Worm (Caenorhabditis elegans) whole organism, young adult: Measurements from ENCODE around the gene C09F12.3.

ENCODE experiments used
- B0035.1 ChIP-seq: sonication (generic microtip); optimal IDR thresholded peaks from 2 replicates; lab custom pipeline; 2016; ENCODE audit warnings: missing genetic modification characterization, mild to moderate bottlenecking, missing compliant biosample characterization, missing genotype, missing genetic modification reagents
- C17E4.6 ChIP-seq: fragments of 200-800 bp; sonication (Bioruptor generic); IDR thresholded peaks from 2 replicates; pipeline ENCODE4 v1.3.6; 2022; ENCODE audit warnings: missing genetic modification reagents, missing genetic modification characterization, missing compliant biosample characterization
- F22D6.2 ChIP-seq: sonication (generic microtip); optimal IDR thresholded peaks from 2 replicates; lab custom pipeline; 2016; ENCODE audit warnings: mild to moderate bottlenecking, missing genetic modification characterization, missing compliant biosample characterization
- F33H1.4 ChIP-seq: fragments of 200-800 bp; sonication (Bioruptor generic); IDR thresholded peaks from 2 replicates; pipeline ENCODE4 v1.3.6; 2022; ENCODE audit warnings: missing genetic modification reagents, missing genetic modification characterization, missing compliant biosample characterization
- F37B4.10 ChIP-seq: fragments of 200-800 bp; sonication (Bioruptor generic); IDR thresholded peaks from 2 replicates; pipeline ENCODE4 v1.3.6; 2022; ENCODE audit warnings: missing genetic modification characterization, missing compliant biosample characterization
- F52B5.7 ChIP-seq: sonication (generic microtip); optimal IDR thresholded peaks from 2 replicates; lab custom pipeline; 2016; ENCODE audit warnings: mild to moderate bottlenecking, missing genetic modification characterization, missing compliant biosample characterization
- F57C9.4 ChIP-seq: sonication (generic microtip); optimal IDR thresholded peaks from 2 replicates; lab custom pipeline; 2017; ENCODE audit warnings: mild to moderate bottlenecking, missing genetic modification characterization, missing compliant biosample characterization
- K12H6.12 ChIP-seq: fragments of 200-800 bp; sonication (Bioruptor generic); optimal IDR thresholded peaks from 2 replicates; lab custom pipeline; 2018; ENCODE audit warnings: mild to moderate bottlenecking, missing genetic modification characterization, missing compliant biosample characterization
- Y53F4B.3 ChIP-seq: fragments of 200-800 bp; sonication (Bioruptor generic); IDR thresholded peaks from 2 replicates; pipeline ENCODE4 v1.3.6; 2022; ENCODE audit warnings: missing genetic modification reagents, missing genetic modification characterization, missing compliant biosample characterization
- Y67H2A.10 ChIP-seq: fragments of 200-800 bp; sonication (Bioruptor generic); conservative IDR thresholded peaks from 2 replicates; pipeline ENCODE4 v1.3.6; 2022; ENCODE audit warnings: missing genetic modification reagents, missing genetic modification characterization, missing compliant biosample characterization
- Y95B8A.8 ChIP-seq: fragments of 200-800 bp; sonication (Bioruptor generic); IDR thresholded peaks from 2 replicates; pipeline ENCODE4 v1.3.6; 2022; ENCODE audit warnings: missing genetic modification reagents, missing genetic modification characterization, missing compliant biosample characterization
- akir-1 ChIP-seq: fragments of 200-800 bp; sonication (Bioruptor generic); optimal IDR thresholded peaks from 2 replicates; lab custom pipeline; 2018; ENCODE audit warnings: mild to moderate bottlenecking, missing genetic modification characterization, moderate library complexity, missing compliant biosample characterization
- aptf-2 ChIP-seq: fragments of 200-800 bp; sonication (Bioruptor generic); conservative IDR thresholded peaks from 2 replicates; pipeline ENCODE4 v1.3.6; 2022; ENCODE audit warnings: missing genetic modification reagents, missing genetic modification characterization, missing compliant biosample characterization
- atf-7 ChIP-seq: sonication (generic microtip); optimal IDR thresholded peaks from 2 replicates; lab custom pipeline; 2017; ENCODE audit warnings: mild to moderate bottlenecking, missing genetic modification characterization, missing compliant biosample characterization
- attf-5 ChIP-seq: fragments of 200-800 bp; sonication (Bioruptor generic); optimal IDR thresholded peaks from 2 replicates; lab custom pipeline; 2018; ENCODE audit warnings: mild to moderate bottlenecking, missing genetic modification characterization, missing compliant biosample characterization
- attf-6 ChIP-seq: fragments of 200-800 bp; sonication (Bioruptor generic); IDR thresholded peaks from 2 replicates; pipeline ENCODE4 v1.3.6; 2022; ENCODE audit warnings: missing genetic modification reagents, missing genetic modification characterization, missing compliant biosample characterization
- bed-2 ChIP-seq: fragments of 200-800 bp; sonication (Bioruptor generic); IDR thresholded peaks from 2 replicates; pipeline ENCODE4 v1.3.6; 2022; ENCODE audit warnings: missing genetic modification reagents, missing genetic modification characterization, missing compliant biosample characterization
- cebp-1 ChIP-seq, 2 experiments: fragments of 200-800 bp in 1 of 2; sonication (Bioruptor generic) in 1 of 2; sonication (generic microtip) in 1 of 2; IDR thresholded peaks in 1 of 2; optimal IDR thresholded peaks in 1 of 2; 2 replicates each; pipeline versions ENCODE4 v1.3.6 to Lab custom; 2017 to 2022; ENCODE audit warnings: missing compliant biosample characterization in 2 of 2, missing genetic modification characterization in 2 of 2, mild to moderate bottlenecking in 1 of 2, missing genetic modification reagents in 1 of 2, moderate library complexity in 1 of 2
- ceh-27 ChIP-seq: fragments of 200-800 bp; sonication (Bioruptor generic); optimal IDR thresholded peaks from 2 replicates; lab custom pipeline; 2018; ENCODE audit warnings: mild to moderate bottlenecking, missing genetic modification characterization, moderate library complexity, missing compliant biosample characterization
- chd-7 ChIP-seq: sonication (generic microtip); optimal IDR thresholded peaks from 2 replicates; lab custom pipeline; 2016; ENCODE audit warnings: mild to moderate bottlenecking, missing genetic modification characterization, moderate library complexity, missing compliant biosample characterization
- dpl-1 ChIP-seq: fragments of 150-350 bp; optimal IDR thresholded peaks from 2 replicates; lab custom pipeline; 2014; ENCODE audit warnings: missing biosample characterization, missing genetic modification reagents, missing genetic modification characterization
- efl-1 ChIP-seq: fragments of 150-350 bp; optimal IDR thresholded peaks from 2 replicates; lab custom pipeline; 2014; ENCODE audit warnings: missing biosample characterization, missing genetic modification reagents, missing genetic modification characterization
- egrh-3 ChIP-seq: fragments of 200-800 bp; sonication (Bioruptor generic); IDR thresholded peaks from 2 replicates; pipeline ENCODE4 v1.3.6; 2022; ENCODE audit warnings: missing genetic modification reagents, missing genetic modification characterization, missing compliant biosample characterization
- gei-17 ChIP-seq: fragments of 200-800 bp; sonication (Bioruptor generic); optimal IDR thresholded peaks from 2 replicates; lab custom pipeline; 2018; ENCODE audit warnings: mild to moderate bottlenecking, missing genetic modification characterization, missing compliant biosample characterization
- hmg-1.2 ChIP-seq: fragments of 200-800 bp; sonication (Bioruptor generic); IDR thresholded peaks from 2 replicates; pipeline ENCODE4 v1.3.6; 2022; ENCODE audit warnings: missing genetic modification reagents, missing genetic modification characterization, missing compliant biosample characterization
- hmg-20 ChIP-seq: fragments of 200-800 bp; sonication (Bioruptor generic); IDR thresholded peaks from 2 replicates; pipeline ENCODE4 v1.3.6; 2022; ENCODE audit warnings: missing genetic modification reagents, missing genetic modification characterization, missing compliant biosample characterization
- hsf-1 ChIP-seq: fragments of 200-800 bp; sonication (Bioruptor generic); IDR thresholded peaks from 2 replicates; pipeline ENCODE4 v1.3.6; 2022; ENCODE audit warnings: missing genetic modification reagents, missing genetic modification characterization, missing compliant biosample characterization
- let-526 ChIP-seq: fragments of 200-800 bp; sonication (Bioruptor generic); IDR thresholded peaks from 2 replicates; pipeline ENCODE4 v1.3.6; 2022; ENCODE audit warnings: missing genetic modification reagents, missing genetic modification characterization, missing compliant biosample characterization
- lin-26 ChIP-seq: fragments of 200-800 bp; sonication (Bioruptor generic); IDR thresholded peaks from 2 replicates; pipeline ENCODE4 v1.3.6; 2022; ENCODE audit warnings: missing genetic modification reagents, missing genetic modification characterization, missing compliant biosample characterization
- madf-10 ChIP-seq: sonication (generic microtip); optimal IDR thresholded peaks from 2 replicates; lab custom pipeline; 2016; ENCODE audit warnings: mild to moderate bottlenecking, missing genetic modification characterization, missing compliant biosample characterization
- madf-3 ChIP-seq: fragments of 200-800 bp; sonication (Bioruptor generic); IDR thresholded peaks from 2 replicates; pipeline ENCODE4 v1.3.6; 2022; ENCODE audit warnings: missing genetic modification reagents, missing genetic modification characterization, missing compliant biosample characterization
- nfyb-1 ChIP-seq: fragments of 200-800 bp; sonication (Bioruptor generic); IDR thresholded peaks from 2 replicates; pipeline ENCODE4 v1.3.6; 2022; ENCODE audit warnings: missing genetic modification reagents, missing genetic modification characterization, missing compliant biosample characterization
- nhr-80 ChIP-seq: sonication (generic microtip); optimal IDR thresholded peaks from 2 replicates; lab custom pipeline; 2016; ENCODE audit warnings: missing genetic modification characterization, missing compliant biosample characterization
- nhr-90 ChIP-seq: sonication (generic microtip); optimal IDR thresholded peaks from 2 replicates; lab custom pipeline; 2016; ENCODE audit warnings: missing genotype, mild to moderate bottlenecking, missing genetic modification characterization, missing compliant biosample characterization
- pha-4 ChIP-seq: fragments of 150-350 bp; sonication (generic microtip); optimal IDR thresholded peaks from 2 replicates; lab custom pipeline; 2014; ENCODE audit warnings: missing biosample characterization, missing genetic modification reagents, missing genetic modification characterization
- rcor-1 ChIP-seq: fragments of 200-800 bp; sonication (Bioruptor generic); IDR thresholded peaks from 2 replicates; pipeline ENCODE4 v1.3.6; 2022; ENCODE audit warnings: missing genetic modification reagents, missing genetic modification characterization, missing compliant biosample characterization
- snpc-3.4 ChIP-seq: sonication (generic microtip); optimal IDR thresholded peaks from 2 replicates; lab custom pipeline; 2017; ENCODE audit warnings: missing genetic modification characterization, mild to moderate bottlenecking, missing compliant biosample characterization, antibody characterized with exemption, moderate library complexity, missing genotype, missing genetic modification reagents
- snpc-4 ChIP-seq, 5 experiments: fragments of 150-350 bp in 1 of 5; sonication (generic microtip) in 4 of 5; optimal IDR thresholded peaks; 2 replicates each; lab custom pipeline; 2014 to 2018; ENCODE audit warnings: missing genetic modification characterization in 5 of 5, missing biosample characterization in 3 of 5, antibody characterized with exemption in 2 of 5, mild to moderate bottlenecking in 2 of 5, missing compliant biosample characterization in 2 of 5, missing genotype in 2 of 5, moderate library complexity in 2 of 5, missing genetic modification reagents in 1 of 5
- sptf-2 ChIP-seq: fragments of 200-800 bp; sonication (Bioruptor generic); optimal IDR thresholded peaks from 2 replicates; lab custom pipeline; 2018; ENCODE audit warnings: mild to moderate bottlenecking, missing genetic modification characterization, missing compliant biosample characterization
- tbp1 ChIP-seq: fragments of 200-800 bp; sonication (Bioruptor generic); optimal IDR thresholded peaks from 2 replicates; lab custom pipeline; 2018; ENCODE audit warnings: mild to moderate bottlenecking, missing genetic modification characterization, missing compliant biosample characterization
- unc-130 ChIP-seq: sonication (generic microtip); optimal IDR thresholded peaks from 2 replicates; lab custom pipeline; 2016; ENCODE audit warnings: missing genetic modification reagents, missing genetic modification characterization, missing compliant biosample characterization
- zfh-2 ChIP-seq: fragments of 200-800 bp; sonication (Bioruptor generic); conservative IDR thresholded peaks from 2 replicates; pipeline ENCODE4 v1.3.6; 2022; ENCODE audit warnings: missing genetic modification reagents, missing genetic modification characterization, missing compliant biosample characterization
- ztf-18 ChIP-seq: sonication (generic microtip); optimal IDR thresholded peaks from 2 replicates; lab custom pipeline; 2016; ENCODE audit warnings: missing genotype, mild to moderate bottlenecking, missing genetic modification characterization, missing compliant biosample characterization

The C09F12.3 gene

ce11 chrX:11036114-11037087 is 6.3 kb downstream of the C09F12.3 start:
- TF ChIP-seq B0035.1 (tag; lab: Kevin White, UChicago) (no peak), tbp1 (GFP tag; lab: Kevin White, UChicago) (no peak), hmg-1.2 (GFP tag; lab: Robert Waterston, UW) (peak; percentile 20; the same call in 1 of the 2 replicates), efl-1 (no peak), ceh-27 (no peak), snpc-4 (GFP tag; optimal IDR thresholded peaks at IDR 0.05; lab: Kevin White, UChicago) (no peak), snpc-4 (tag; optimal IDR thresholded peaks at IDR 0.05; lab: Kevin White, UChicago) (no peak), nhr-80 (peak; percentile 53), nfyb-1 (GFP tag; lab: Robert Waterston, UW) (no peak), F37B4.10 (GFP tag; lab: Robert Waterston, UW) (no peak), Y53F4B.3 (GFP tag; lab: Robert Waterston, UW) (no peak)

- TF ChIP-seq pha-4 (tag; lab: Kevin White, UChicago) = no peak
- no peak for TF ChIP-seq C17E4.6 (GFP tag; lab: Robert Waterston, UW)
- TF ChIP-seq snpc-3.4 = no peak
- TF ChIP-seq bed-2 = no peak
- no peak for TF ChIP-seq nhr-90
- TF ChIP-seq dpl-1 (GFP tag; lab: Kevin White, UChicago) = no peak
- TF ChIP-seq rcor-1 = no peak
- no peak for TF ChIP-seq Y53F4B.3 (GFP tag; lab: Robert Waterston, UW)
- no peak for TF ChIP-seq attf-5
- TF ChIP-seq chd-7 (tag; lab: Kevin White, UChicago) = no peak
- no peak for TF ChIP-seq akir-1 (GFP tag; lab: Kevin White, UChicago)
- TF ChIP-seq Y95B8A.8 (GFP tag; lab: Robert Waterston, UW) = no peak
- TF ChIP-seq ceh-27 = no peak
- no peak for TF ChIP-seq attf-6
- no peak for TF ChIP-seq lin-26 (GFP tag; lab: Robert Waterston, UW)
- TF ChIP-seq madf-10 = no peak
Measured at ce11 chrX:11035563-11035962, 7.1 kb downstream of the C09F12.3 start.

ce11 chrX:11034430-11035117 is 8.1 kb downstream of the C09F12.3 start:
- no peak for TF ChIP-seq madf-3 (GFP tag; lab: Robert Waterston, UW)
- TF ChIP-seq F52B5.7 (tag; lab: Kevin White, UChicago) = no peak
- TF ChIP-seq ztf-18 = no peak
- TF ChIP-seq sptf-2 (GFP tag; lab: Kevin White, UChicago) = no peak
- TF ChIP-seq cebp-1 (GFP tag; IDR thresholded peaks at IDR 0.05; lab: Robert Waterston, UW) = no peak
- TF ChIP-seq cebp-1 (tag; optimal IDR thresholded peaks at IDR 0.05; lab: Kevin White, UChicago) = peak; percentile 27
- no peak for TF ChIP-seq gei-17 (GFP tag; lab: Kevin White, UChicago)
- TF ChIP-seq hmg-20 (GFP tag; lab: Robert Waterston, UW) = 0 out of 2 replicates have a peak, but pooled peaks have one; percentile 29
- TF ChIP-seq hsf-1 (GFP tag; lab: Robert Waterston, UW) = no peak
- TF ChIP-seq atf-7 = no peak
- TF ChIP-seq Y67H2A.10 (GFP tag; lab: Robert Waterston, UW) = no peak
- TF ChIP-seq K12H6.12 (tag; lab: Kevin White, UChicago) = peak; percentile 7
- no peak for TF ChIP-seq F22D6.2 (tag; lab: Kevin White, UChicago)
- no peak for TF ChIP-seq F57C9.4
- peak; percentile 88 for TF ChIP-seq zfh-2 (GFP tag; lab: Robert Waterston, UW)
- peak; percentile 27; the same call in 1 of the 2 replicates for TF ChIP-seq egrh-3 (GFP tag; lab: Robert Waterston, UW)
- TF ChIP-seq F33H1.4 (GFP tag; lab: Robert Waterston, UW) = no peak
- no peak for TF ChIP-seq hmg-1.2 (GFP tag; lab: Robert Waterston, UW)
- TF ChIP-seq aptf-2 (GFP tag; lab: Robert Waterston, UW) = no peak
- TF ChIP-seq nhr-80 = peak; percentile 23
- no peak for TF ChIP-seq unc-130 (GFP tag; lab: Kevin White, UChicago)
- no peak for TF ChIP-seq let-526 (GFP tag; lab: Robert Waterston, UW)
